Worm (Caenorhabditis elegans) whole organism, L2 larva: Measurements from ENCODE around the gene nta-1.

Experiments used
- C34F6.9 ChIP-seq: fragments of 150-350 bp; optimal IDR thresholded peaks from 2 replicates; lab custom pipeline; 2014; ENCODE audit warnings: missing biosample characterization, missing genetic modification characterization
- Y55F3AM.14 ChIP-seq: fragments of 200-800 bp; sonication (Bioruptor generic); optimal IDR thresholded peaks from 2 replicates; lab custom pipeline; 2018; ENCODE audit warnings: mild to moderate bottlenecking, missing genetic modification characterization, missing compliant biosample characterization
- ZK546.5 ChIP-seq: sonication (generic microtip); optimal IDR thresholded peaks from 2 replicates; lab custom pipeline; 2017; ENCODE audit warnings: missing biosample characterization, missing genetic modification characterization
- alr-1 ChIP-seq: fragments of 150-350 bp; optimal IDR thresholded peaks from 2 replicates; lab custom pipeline; 2014; ENCODE audit warnings: missing biosample characterization, missing genetic modification characterization
- ceh-16 ChIP-seq: fragments of 150-350 bp; optimal IDR thresholded peaks from 2 replicates; lab custom pipeline; 2014; ENCODE audit warnings: missing biosample characterization, missing genetic modification characterization
- ceh-82 ChIP-seq: fragments of 150-350 bp; optimal IDR thresholded peaks from 2 replicates; lab custom pipeline; 2014; ENCODE audit warnings: missing biosample characterization, missing genetic modification characterization
- crh-2 ChIP-seq: sonication (generic microtip); optimal IDR thresholded peaks from 2 replicates; lab custom pipeline; 2017; ENCODE audit warnings: missing biosample characterization, missing genetic modification characterization
- dmd-4 ChIP-seq: sonication (generic microtip); optimal IDR thresholded peaks from 2 replicates; lab custom pipeline; 2017; ENCODE audit warnings: missing biosample characterization, missing genetic modification characterization
- elt-1 ChIP-seq: fragments of 150-350 bp; optimal IDR thresholded peaks from 2 replicates; lab custom pipeline; 2014; ENCODE audit warnings: missing biosample characterization, missing genetic modification characterization
- elt-3 ChIP-seq: sonication (generic microtip); optimal IDR thresholded peaks from 2 replicates; lab custom pipeline; 2017; ENCODE audit warnings: missing biosample characterization, missing genetic modification characterization
- fos-1 ChIP-seq: fragments of 150-350 bp; optimal IDR thresholded peaks from 2 replicates; lab custom pipeline; 2014; ENCODE audit warnings: missing biosample characterization, missing genetic modification characterization
- gmeb-1 ChIP-seq: fragments of 150-350 bp; optimal IDR thresholded peaks from 2 replicates; lab custom pipeline; 2014; ENCODE audit warnings: missing biosample characterization, missing genetic modification characterization
- lin-39 ChIP-seq: fragments of 150-350 bp; optimal IDR thresholded peaks from 2 replicates; lab custom pipeline; 2014; ENCODE audit warnings: missing biosample characterization, missing genetic modification reagents, missing genetic modification characterization
- lsy-2 ChIP-seq, 2 experiments: fragments of 150-350 bp in 1 of 2; sonication (generic microtip) in 1 of 2; optimal IDR thresholded peaks; 2 replicates each; lab custom pipeline; 2014 to 2017; ENCODE audit warnings: missing biosample characterization in 2 of 2, missing genetic modification characterization in 2 of 2
- mab-5 ChIP-seq: fragments of 150-350 bp; optimal IDR thresholded peaks from 2 replicates; lab custom pipeline; 2014; ENCODE audit warnings: missing biosample characterization, missing genetic modification characterization
- mbf-1 ChIP-seq: sonication (generic microtip); optimal IDR thresholded peaks from 2 replicates; lab custom pipeline; 2017; ENCODE audit warnings: missing biosample characterization, missing genetic modification characterization
- mdl-1 ChIP-seq, 2 experiments: fragments of 150-350 bp in 1 of 2; sonication (generic microtip) in 1 of 2; optimal IDR thresholded peaks; 2 replicates each; lab custom pipeline; 2017; ENCODE audit warnings: missing biosample characterization in 2 of 2, missing genetic modification characterization in 2 of 2
- nhr-10 ChIP-seq: sonication (generic microtip); optimal IDR thresholded peaks from 2 replicates; lab custom pipeline; 2017; ENCODE audit warnings: missing biosample characterization, missing genetic modification characterization
- nhr-11 ChIP-seq: fragments of 150-350 bp; optimal IDR thresholded peaks from 2 replicates; lab custom pipeline; 2014; ENCODE audit warnings: missing biosample characterization, missing genetic modification characterization
- nhr-21 ChIP-seq: fragments of 150-350 bp; optimal IDR thresholded peaks from 2 replicates; lab custom pipeline; 2014; ENCODE audit warnings: missing biosample characterization, missing genetic modification characterization
- nhr-237 ChIP-seq: fragments of 150-350 bp; optimal IDR thresholded peaks from 2 replicates; lab custom pipeline; 2014; ENCODE audit warnings: missing biosample characterization, missing genetic modification characterization
- nhr-25 ChIP-seq: fragments of 150-350 bp; sonication (generic microtip); optimal IDR thresholded peaks from 3 replicates; lab custom pipeline; 2014; ENCODE audit warnings: missing biosample characterization, missing genetic modification characterization
- peb-1 ChIP-seq: fragments of 150-350 bp; optimal IDR thresholded peaks from 2 replicates; lab custom pipeline; 2014; ENCODE audit warnings: missing biosample characterization, missing genetic modification characterization
- sem-4 ChIP-seq: fragments of 150-350 bp; optimal IDR thresholded peaks from 2 replicates; lab custom pipeline; 2014; ENCODE audit warnings: missing biosample characterization, missing genetic modification reagents, missing genetic modification characterization
- skn-1 ChIP-seq: sonication (generic microtip); optimal IDR thresholded peaks from 2 replicates; lab custom pipeline; 2017; ENCODE audit warnings: missing biosample characterization, missing genetic modification characterization
- sma-3 ChIP-seq: sonication (generic microtip); optimal IDR thresholded peaks from 2 replicates; lab custom pipeline; 2016; ENCODE audit warnings: missing genetic modification reagents, missing genetic modification characterization, missing compliant biosample characterization
- sma-9 ChIP-seq, 2 experiments: fragments of 150-350 bp in 1 of 2; sonication (generic microtip) in 1 of 2; optimal IDR thresholded peaks; 2 replicates each; lab custom pipeline; 2014 to 2016; ENCODE audit warnings: missing genetic modification characterization in 2 of 2, mild to moderate bottlenecking in 1 of 2, missing biosample characterization in 1 of 2, missing compliant biosample characterization in 1 of 2, missing genetic modification reagents in 1 of 2, moderate library complexity in 1 of 2
- unc-39 ChIP-seq: fragments of 150-350 bp; optimal IDR thresholded peaks from 2 replicates; lab custom pipeline; 2014; ENCODE audit warnings: missing biosample characterization, missing genetic modification characterization
- unc-55 ChIP-seq: fragments of 150-350 bp; sonication (generic microtip); optimal IDR thresholded peaks from 3 replicates; lab custom pipeline; 2014; ENCODE audit warnings: missing biosample characterization, missing genetic modification reagents, missing genetic modification characterization
- unc-62 ChIP-seq: fragments of 150-350 bp; optimal IDR thresholded peaks from 2 replicates; lab custom pipeline; 2014; ENCODE audit warnings: missing biosample characterization, missing genetic modification reagents, missing genetic modification characterization
- zag-1 ChIP-seq: fragments of 150-350 bp; optimal IDR thresholded peaks from 2 replicates; lab custom pipeline; 2014; ENCODE audit warnings: missing biosample characterization, missing genetic modification characterization
- ztf-1 ChIP-seq: fragments of 200-800 bp; sonication (Bioruptor generic); conservative IDR thresholded peaks from 2 replicates; pipeline ENCODE4 v1.3.6; 2022; ENCODE audit warnings: missing genetic modification characterization, missing compliant biosample characterization
- ztf-11 ChIP-seq: sonication (generic microtip); optimal IDR thresholded peaks from 2 replicates; lab custom pipeline; 2017; ENCODE audit warnings: missing biosample characterization, missing genetic modification characterization
- ztf-4 ChIP-seq: fragments of 150-350 bp; optimal IDR thresholded peaks from 2 replicates; lab custom pipeline; 2014; ENCODE audit warnings: missing biosample characterization, missing genetic modification characterization

nta-1 gene

ce11 chrII:3736893-3737375, 6.7 kb downstream of the nta-1 start, which contains the start of gene F12E12.6:
Gene F12E12.6, minus strand, starts transcription at chrII:3736943.
- TF ChIP-seq unc-39 (tag; lab: Kevin White, UChicago) (no peak), mab-5 (tag; lab: Kevin White, UChicago) (no peak), ceh-16 (no peak), fos-1 (tag; lab: Kevin White, UChicago) (no peak)

- no peak for TF ChIP-seq sem-4
- no peak for TF ChIP-seq ztf-4 (tag; lab: Kevin White, UChicago)
- TF ChIP-seq nhr-25 (tag; lab: Kevin White, UChicago) = no peak
- no peak for TF ChIP-seq mab-5 (tag; lab: Kevin White, UChicago)
- TF ChIP-seq fos-1 (tag; lab: Kevin White, UChicago) = no peak
- no peak for TF ChIP-seq C34F6.9 (tag; lab: Kevin White, UChicago)
- TF ChIP-seq nhr-237 (tag; lab: Kevin White, UChicago) = no peak
- no peak for TF ChIP-seq unc-62 (GFP tag; lab: Kevin White, UChicago)
- no peak for TF ChIP-seq ztf-11 (tag; lab: Kevin White, UChicago)
- TF ChIP-seq nhr-10 (tag; lab: Kevin White, UChicago) = no peak
- no peak for TF ChIP-seq Y55F3AM.14 (GFP tag; lab: Kevin White, UChicago)
- no peak for TF ChIP-seq elt-3
- no peak for TF ChIP-seq sma-9 (GFP tag; optimal IDR thresholded peaks at IDR 0.05; lab: Kevin White, UChicago)
- no peak for TF ChIP-seq sma-9 (tag; optimal IDR thresholded peaks at IDR 0.05; lab: Kevin White, UChicago)
- TF ChIP-seq mbf-1 = no peak
- no peak for TF ChIP-seq gmeb-1 (tag; lab: Kevin White, UChicago)
- TF ChIP-seq ceh-82 (tag; lab: Kevin White, UChicago) = no peak
These were observed 11.9 kb downstream of the nta-1 start, which contains the start of the genes sdz-12 and bath-31 for ce11 chrII:3731723-3732122. Gene sdz-12, minus strand, starts transcription at chrII:3731823. Gene bath-31, plus strand, starts transcription at chrII:3731973.

ce11 chrII:3727996-3728395, 15.6 kb downstream of the nta-1 start, which contains the start of gene C46E10.8:
Gene C46E10.8, minus strand, starts transcription at chrII:3728096.
- TF ChIP-seq nhr-11 (tag; lab: Kevin White, UChicago) (no peak), nhr-21 (no peak), alr-1 (tag; lab: Kevin White, UChicago) (no peak), ZK546.5 (tag; lab: Kevin White, UChicago) (no peak), ztf-1 (no peak), mab-5 (tag; lab: Kevin White, UChicago) (no peak), lsy-2 (tag; optimal IDR thresholded peaks at IDR 0.05; lab: Kevin White, UChicago) (no peak)
- TF ChIP-seq, all 48 proteins: peak for 0

- TF ChIP-seq alr-1 (tag; lab: Kevin White, UChicago) (no peak), unc-55 (GFP tag; lab: Kevin White, UChicago) (no peak), lin-39 (tag; lab: Kevin White, UChicago) (no peak), nhr-237 (tag; lab: Kevin White, UChicago) (no peak), sma-3 (no peak), skn-1 (no peak), C34F6.9 (tag; lab: Kevin White, UChicago) (no peak), crh-2 (tag; lab: Kevin White, UChicago) (no peak), mdl-1 (tag; optimal IDR thresholded peaks at IDR 0.05; lab: Kevin White, UChicago) (no peak), zag-1 (tag; lab: Kevin White, UChicago) (no peak), ceh-82 (tag; lab: Kevin White, UChicago) (no peak), ztf-4 (tag; lab: Kevin White, UChicago) (no peak), lsy-2 (tag; optimal IDR thresholded peaks at IDR 0.05; lab: Kevin White, UChicago) (no peak), dmd-4 (no peak), elt-1 (no peak), mab-5 (tag; lab: Kevin White, UChicago) (no peak), ZK546.5 (tag; lab: Kevin White, UChicago) (no peak), gmeb-1 (tag; lab: Kevin White, UChicago) (no peak), peb-1 (tag; lab: Kevin White, UChicago) (no peak)
These were observed 19.4 kb downstream of the nta-1 start, which contains the start of gene C46E10.1 for ce11 chrII:3724175-3724715. Gene C46E10.1, plus strand, starts transcription at chrII:3724225.
